Worm (Caenorhabditis elegans): ENCODE data around the gene K07E3.1.

K07E3.1 gene

ce11 chrX:8089916-8090315, 20.3 kb upstream of the K07E3.1 start (continued):
- TF ChIP-seq hlh-30 (tag; optimal IDR thresholded peaks at IDR 0.05; ENCODE audit: insufficient read depth): peak; percentile 78

- TF ChIP-seq dmd-9 (GFP tag; IDR thresholded peaks at IDR 0.05) (no peak), ZK337.2 (GFP tag; IDR thresholded peaks at IDR 0.05) (no peak), hlh-11 (tag; optimal IDR thresholded peaks at IDR 0.05) (peak; percentile 22), unc-62 (GFP tag; optimal IDR thresholded peaks at IDR 0.05 in 1 of 2) (no peak), unc-62 (tag; optimal IDR thresholded peaks at IDR 0.05) (no peak), nhr-237 (tag; optimal IDR thresholded peaks at IDR 0.05) (no peak), daf-12 (tag; optimal IDR thresholded peaks at IDR 0.05) (no peak), Y48G9A.11 (GFP tag; IDR thresholded peaks at IDR 0.05) (no peak), php-3 (GFP tag; IDR thresholded peaks at IDR 0.05) (no peak), vab-7 (GFP tag; IDR thresholded peaks at IDR 0.05) (no peak), pqm-1 (tag; optimal IDR thresholded peaks at IDR 0.05) (peak; percentile 53), T20F7.1 (GFP tag; optimal IDR thresholded peaks at IDR 0.05) (no peak), nhr-77 (tag; optimal IDR thresholded peaks at IDR 0.05) (peak; percentile 13), ceh-62 (tag; optimal IDR thresholded peaks at IDR 0.05) (no peak), dmd-6 (GFP tag; IDR thresholded peaks at IDR 0.05) (peak; percentile 50; the same call in 1 of the 2 replicates), ZK546.5 (tag; optimal IDR thresholded peaks at IDR 0.05) (no peak), dve-1 (tag; optimal IDR thresholded peaks at IDR 0.05; ENCODE audit: insufficient read depth) (peak; percentile 23), nhr-48 (tag; optimal IDR thresholded peaks at IDR 0.05) (no peak), Y75B8A.6 (GFP tag; IDR thresholded peaks at IDR 0.05) (no peak), madf-5 (GFP tag; IDR thresholded peaks at IDR 0.05) (no peak), lin-38 (GFP tag; IDR thresholded peaks at IDR 0.05) (no peak), daf-16 (GFP tag; optimal IDR thresholded peaks at IDR 0.05) (no peak), daf-16 (tag; optimal IDR thresholded peaks at IDR 0.05) (peak; percentile 51), rbr-2 (tag; optimal IDR thresholded peaks at IDR 0.05) (no peak), nhr-28 (tag; optimal IDR thresholded peaks at IDR 0.05) (peak; percentile 8), lim-7 (GFP tag; IDR thresholded peaks at IDR 0.05) (no peak), fkh-10 (GFP tag; optimal IDR thresholded peaks at IDR 0.05) (no peak)
Measured at ce11 chrX:8098813-8099360, 11.4 kb upstream of the K07E3.1 start, which contains the start of gene catp-5. TSS of gene catp-5 (minus strand) at chrX:8098863.

- no peak for TF ChIP-seq zfp-2 (tag; optimal IDR thresholded peaks at IDR 0.05)
- TF ChIP-seq unc-130 (GFP tag; optimal IDR thresholded peaks at IDR 0.05): no peak
- no peak for TF ChIP-seq nhr-77 (tag; optimal IDR thresholded peaks at IDR 0.05)
- no peak for TF ChIP-seq egl-27 (tag; optimal IDR thresholded peaks at IDR 0.05)
- TF ChIP-seq ctbp-1 (GFP tag; IDR thresholded peaks at IDR 0.05): no peak
- no peak for TF ChIP-seq snpc-4 (tag; optimal IDR thresholded peaks at IDR 0.05)
- peak; percentile 37 for TF ChIP-seq duxl-1 (tag; optimal IDR thresholded peaks at IDR 0.05; ENCODE audit: poor library complexity)
- no peak for TF ChIP-seq Y48G9A.11 (GFP tag; IDR thresholded peaks at IDR 0.05)
- TF ChIP-seq nhr-25 (tag; optimal IDR thresholded peaks at IDR 0.05; ENCODE audit: borderline replicate concordance, insufficient read depth): no peak
- TF ChIP-seq F44E2.7 (GFP tag; IDR thresholded peaks at IDR 0.05): no peak
- TF ChIP-seq lin-1 (GFP tag; IDR thresholded peaks at IDR 0.05): no peak
- TF ChIP-seq Y105C5A.15 (GFP tag; IDR thresholded peaks at IDR 0.05): no peak
- no peak for TF ChIP-seq vab-7 (GFP tag; IDR thresholded peaks at IDR 0.05)
- no peak for TF ChIP-seq ceh-32 (tag; optimal IDR thresholded peaks at IDR 0.05; ENCODE audit: poor library complexity)
- TF ChIP-seq jun-1 (tag; optimal IDR thresholded peaks at IDR 0.05): no peak
- TF ChIP-seq ces-1 (GFP tag; optimal IDR thresholded peaks at IDR 0.05): no peak
- no peak for TF ChIP-seq madf-5 (GFP tag; IDR thresholded peaks at IDR 0.05)
- no peak for TF ChIP-seq lin-29 (GFP tag; IDR thresholded peaks at IDR 0.05)
- TF ChIP-seq dve-1 (tag; optimal IDR thresholded peaks at IDR 0.05; ENCODE audit: insufficient read depth): peak; percentile 3
- no peak for TF ChIP-seq dmd-9 (GFP tag; IDR thresholded peaks at IDR 0.05)
- no peak for TF ChIP-seq Y75B8A.6 (GFP tag; IDR thresholded peaks at IDR 0.05)
- peak; percentile 52 for TF ChIP-seq nhr-102 (tag; optimal IDR thresholded peaks at IDR 0.05)
- TF ChIP-seq arid-1 (GFP tag; conservative IDR thresholded peaks at IDR 0.05): no peak
- TF ChIP-seq set-16 (GFP tag; IDR thresholded peaks at IDR 0.05): no peak
- no peak for TF ChIP-seq nhr-48 (tag; optimal IDR thresholded peaks at IDR 0.05)
- no peak for TF ChIP-seq ceh-44 (GFP tag; IDR thresholded peaks at IDR 0.05)
- no peak for TF ChIP-seq lin-38 (GFP tag; IDR thresholded peaks at IDR 0.05)
- TF ChIP-seq ztf-7 (tag; optimal IDR thresholded peaks at IDR 0.05): peak; percentile 1
- no peak for TF ChIP-seq daf-12 (tag; optimal IDR thresholded peaks at IDR 0.05)
Measured at ce11 chrX:8103899-8104298, 6.3 kb upstream of the K07E3.1 start, which contains the start of gene K07E3.2. TSS of gene K07E3.2 (plus strand) at chrX:8104298.
